Fruit fly (Drosophila melanogaster): ENCODE data around the gene Phf7.
A peak's percentile ranks its signal among the peaks of the same experiment; 100 is the strongest.
"Not testable (repeated sequence)": the region's sequence is repeated elsewhere in the genome, so short reads cannot be mapped to it uniquely, and the experiment has no call there.

Gene Phf7

DNA sequence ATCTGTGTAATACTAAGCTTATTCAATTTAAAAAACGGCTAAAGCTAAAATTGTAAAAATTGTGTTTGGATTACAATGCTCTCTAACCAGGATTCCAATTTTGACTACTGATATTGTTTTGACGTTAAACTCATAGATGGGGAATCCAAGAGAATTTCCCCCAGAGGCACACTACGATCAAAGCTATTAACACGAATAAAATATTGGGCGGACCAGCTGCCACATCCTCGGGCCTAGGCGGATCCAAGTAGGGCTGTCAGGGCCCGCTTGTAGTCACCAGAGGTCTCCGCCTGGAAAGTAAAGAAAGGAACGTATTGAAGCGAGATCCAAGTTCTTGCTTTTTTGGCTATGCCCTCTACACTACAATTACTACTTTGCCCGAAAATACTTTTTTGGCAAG is 28.5 kb upstream of the Phf7 start, which contains the start of gene Sdic3:
Gene Sdic3 (minus strand): TSS at position 101 of the 400 bp plus-strand sequence.
- TF ChIP-seq Myb (GFP tag; optimal IDR thresholded peaks at IDR 0.05); CG7786 (GFP tag; optimal IDR thresholded peaks at IDR 0.05); Dref (GFP tag; IDR thresholded peaks at IDR 0.05): not testable (repeated sequence)

dm6 chrX:20186387-20186786 is 20.8 kb upstream of the Phf7 start, which contains the start of gene Sdic2:
Gene Sdic2 (minus strand): TSS chrX:20186487.
- not testable (repeated sequence) for TF ChIP-seq Atf3 (GFP tag; optimal IDR thresholded peaks at IDR 0.05); CG13894 (tag; optimal IDR thresholded peaks at IDR 0.05); Dip3 (GFP tag; optimal IDR thresholded peaks at IDR 0.05)

dm6 chrX:20178538-20178937 is 12.9 kb upstream of the Phf7 start, which contains the start of gene Sdic1:
Gene Sdic1 (minus strand): TSS chrX:20178638.
- TF ChIP-seq D19B (GFP tag; optimal IDR thresholded peaks at IDR 0.05); chm (GFP tag; IDR thresholded peaks at IDR 0.05); Drgx (GFP tag; IDR thresholded peaks at IDR 0.05): not testable (repeated sequence)

dm6 chrX:20173464-20173995 is 7.9 kb upstream of the Phf7 start, which contains the start of gene AnxB10:
Gene AnxB10 (minus strand): TSS chrX:20173514.
- no peak; the same call in 1 of the 2 replicates for TF ChIP-seq sim (GFP tag; IDR thresholded peaks at IDR 0.05)
- TF ChIP-seq inv (GFP tag; IDR thresholded peaks at IDR 0.05; ENCODE audit: partially characterized antibody): no peak
- TF ChIP-seq salm (tag; optimal IDR thresholded peaks at IDR 0.05): peak; percentile 5
- TF ChIP-seq nerfin-2 (GFP tag; IDR thresholded peaks at IDR 0.05; ENCODE audit: partially characterized antibody): no peak
- no peak for TF ChIP-seq HmgD (GFP tag; optimal IDR thresholded peaks at IDR 0.05)
- TF ChIP-seq crp (GFP tag; optimal IDR thresholded peaks at IDR 0.05): no peak
- no peak for TF ChIP-seq mirr (GFP tag; optimal IDR thresholded peaks at IDR 0.05)
- peak; percentile 12 for TF ChIP-seq maf-S (GFP tag; optimal IDR thresholded peaks at IDR 0.05)
- TF ChIP-seq esg (GFP tag; conservative IDR thresholded peaks at IDR 0.05): peak; percentile 58
- TF ChIP-seq ato (GFP tag; IDR thresholded peaks at IDR 0.05; ENCODE audit: partially characterized antibody): no peak
- TF ChIP-seq toy (GFP tag; IDR thresholded peaks at IDR 0.05): no peak
- TF ChIP-seq aop (GFP tag; IDR thresholded peaks at IDR 0.05): no peak
- no peak for TF ChIP-seq vnd (GFP tag; IDR thresholded peaks at IDR 0.05; ENCODE audit: partially characterized antibody)
- 0 out of 2 replicates have a peak, but pooled peaks have one; percentile 48 for TF ChIP-seq seq (GFP tag; IDR thresholded peaks at IDR 0.05)
- peak; percentile 31 for TF ChIP-seq CG18764 (GFP tag; optimal IDR thresholded peaks at IDR 0.05)
- TF ChIP-seq CG12942 (GFP tag; optimal IDR thresholded peaks at IDR 0.05): no peak
- peak; percentile 58 for TF ChIP-seq slp2 (GFP tag; optimal IDR thresholded peaks at IDR 0.05)
- peak; percentile 52 for TF ChIP-seq CG16863 (GFP tag; optimal IDR thresholded peaks at IDR 0.05)
- 0 out of 3 replicates have a peak, but pooled peaks have one; percentile 24 for TF ChIP-seq H15 (GFP tag; IDR thresholded peaks at IDR 0.05)
- no peak for TF ChIP-seq vfl (GFP tag; optimal IDR thresholded peaks at IDR 0.05)
- peak; percentile 42 for TF ChIP-seq Deaf1 (tag; optimal IDR thresholded peaks at IDR 0.05)
- TF ChIP-seq fu2 (GFP tag; optimal IDR thresholded peaks at IDR 0.05): no peak
- peak; percentile 72 for TF ChIP-seq CG7839 (tag; optimal IDR thresholded peaks at IDR 0.05)
- TF ChIP-seq hkb (optimal IDR thresholded peaks at IDR 0.05): no peak
- peak; percentile 67 for TF ChIP-seq hkb (GFP tag; IDR thresholded peaks at IDR 0.05)
- TF ChIP-seq Sry-δ (GFP tag; optimal IDR thresholded peaks at IDR 0.05): peak; percentile 25
- TF ChIP-seq CG3065 (GFP tag; optimal IDR thresholded peaks at IDR 0.05): no peak
- TF ChIP-seq ems (GFP tag; optimal IDR thresholded peaks at IDR 0.05): peak; percentile 47
- TF ChIP-seq Sin3A (optimal IDR thresholded peaks at IDR 0.05): no peak
- TF ChIP-seq CG5245 (GFP tag; optimal IDR thresholded peaks at IDR 0.05): peak; percentile 26
- TF ChIP-seq CG17568 (GFP tag; optimal IDR thresholded peaks at IDR 0.05): no peak
- TF ChIP-seq CG4617 (GFP tag; optimal IDR thresholded peaks at IDR 0.05; ENCODE audit: borderline replicate concordance): no peak
- no peak for TF ChIP-seq Optix (GFP tag; IDR thresholded peaks at IDR 0.05)
- no peak for TF ChIP-seq da (GFP tag; optimal IDR thresholded peaks at IDR 0.05)
- peak; percentile 14 for TF ChIP-seq ATbp (GFP tag; optimal IDR thresholded peaks at IDR 0.05)
- TF ChIP-seq gsb (GFP tag; IDR thresholded peaks at IDR 0.05): no peak
